Worm (Caenorhabditis elegans) whole organism, young adult: Measurements from ENCODE around the gene srt-16.

Experiments
- F10E7.11 ChIP-seq: sonication (generic microtip); optimal IDR thresholded peaks from 2 replicates; lab custom pipeline; 2017; ENCODE audit warnings: mild to moderate bottlenecking, missing genetic modification characterization, moderate library complexity, missing compliant biosample characterization
- ama-1 ChIP-seq, 3 experiments: fragments of 150-350 bp in 1 of 3; sonication (generic microtip) in 2 of 3; optimal IDR thresholded peaks; 2 replicates each; lab custom pipeline; 2014 to 2018; ENCODE audit warnings: missing biosample characterization in 2 of 3, missing genetic modification characterization in 2 of 3, missing genetic modification reagents in 2 of 3
- attf-3 ChIP-seq: fragments of 200-800 bp; sonication (Bioruptor generic); conservative IDR thresholded peaks from 2 replicates; pipeline ENCODE4 v1.3.6; 2022; ENCODE audit warnings: missing genetic modification reagents, missing genetic modification characterization, missing compliant biosample characterization
- ceh-91 ChIP-seq: fragments of 200-800 bp; sonication (Bioruptor generic); IDR thresholded peaks from 2 replicates; pipeline ENCODE4 v1.3.6; 2022; ENCODE audit warnings: missing genetic modification reagents, missing genetic modification characterization, missing compliant biosample characterization
- let-607 ChIP-seq, 2 experiments: fragments of 200-800 bp in 1 of 2; sonication (Bioruptor generic) in 1 of 2; sonication (generic microtip) in 1 of 2; optimal IDR thresholded peaks; 2 replicates each; lab custom pipeline; 2016 to 2018; ENCODE audit warnings: mild to moderate bottlenecking in 2 of 2, missing compliant biosample characterization in 2 of 2, missing genetic modification characterization in 2 of 2, moderate library complexity in 2 of 2, missing genotype in 1 of 2
- madf-10 ChIP-seq: sonication (generic microtip); optimal IDR thresholded peaks from 2 replicates; lab custom pipeline; 2016; ENCODE audit warnings: mild to moderate bottlenecking, missing genetic modification characterization, missing compliant biosample characterization
- rcor-1 ChIP-seq: fragments of 200-800 bp; sonication (Bioruptor generic); IDR thresholded peaks from 2 replicates; pipeline ENCODE4 v1.3.6; 2022; ENCODE audit warnings: missing genetic modification reagents, missing genetic modification characterization, missing compliant biosample characterization
- sdz-38 ChIP-seq: sonication (generic microtip); optimal IDR thresholded peaks from 2 replicates; lab custom pipeline; 2016; ENCODE audit warnings: missing genotype, missing genetic modification characterization, missing compliant biosample characterization
- ztf-25 ChIP-seq: fragments of 200-800 bp; sonication (Bioruptor generic); IDR thresholded peaks from 2 replicates; pipeline ENCODE4 v1.3.6; 2022; ENCODE audit warnings: missing genetic modification reagents, missing genetic modification characterization, missing compliant biosample characterization
- ztf-6 ChIP-seq: fragments of 200-800 bp; sonication (Bioruptor generic); IDR thresholded peaks from 2 replicates; pipeline ENCODE4 v1.3.6; 2022; ENCODE audit warnings: missing genetic modification reagents, missing genetic modification characterization, missing compliant biosample characterization

- TF ChIP-seq sdz-38 (tag; lab: Kevin White, UChicago) (no peak), let-607 (tag; optimal IDR thresholded peaks at IDR 0.05; lab: Kevin White, UChicago) (no peak), F10E7.11 (tag; lab: Kevin White, UChicago) (no peak), rcor-1 (GFP tag; lab: Robert Waterston, UW) (no peak), ama-1 (optimal IDR thresholded peaks at IDR 0.05; lab: Kevin White, UChicago) (no peak), ama-1 (GFP tag; optimal IDR thresholded peaks at IDR 0.05; lab: Kevin White, UChicago) (no peak), attf-3 (GFP tag; lab: Robert Waterston, UW) (no peak), ztf-25 (GFP tag; lab: Robert Waterston, UW) (no peak), ceh-91 (GFP tag; lab: Robert Waterston, UW) (no peak), madf-10 (tag; lab: Kevin White, UChicago) (no peak), ztf-6 (GFP tag; lab: Robert Waterston, UW) (no peak)
Observed at ce11 chrV:3105810-3106209, 41.5 kb upstream of the srt-16 start, which contains the start of gene str-69.
